Worm (Caenorhabditis elegans) whole organism, early embryonic: ENCODE results near the gene srd-58.

Experiments
- B0310.2 ChIP-seq: sonication (generic microtip); optimal IDR thresholded peaks from 2 replicates; lab custom pipeline; 2016; ENCODE audit warnings: mild to moderate bottlenecking, missing genetic modification characterization, missing compliant biosample characterization
- ama-1 ChIP-seq: fragments of 150-350 bp; optimal IDR thresholded peaks from 2 replicates; lab custom pipeline; 2014
- ets-7 ChIP-seq: sonication (generic microtip); optimal IDR thresholded peaks from 2 replicates; lab custom pipeline; 2016; ENCODE audit warnings: missing genotype, missing genetic modification characterization, missing compliant biosample characterization
- hnd-1 ChIP-seq: sonication (generic microtip); optimal IDR thresholded peaks from 2 replicates; lab custom pipeline; 2016; ENCODE audit warnings: missing genetic modification characterization, missing compliant biosample characterization
- sea-1 ChIP-seq: fragments of 200-800 bp; sonication (Bioruptor generic); conservative IDR thresholded peaks from 2 replicates; pipeline ENCODE4 v1.3.6; 2022; ENCODE audit warnings: missing genetic modification characterization, missing compliant biosample characterization
- tbx-11 ChIP-seq: fragments of 200-800 bp; sonication (Bioruptor generic); IDR thresholded peaks from 2 replicates; pipeline ENCODE4 v1.3.6; 2022; ENCODE audit warnings: missing genetic modification characterization, missing compliant biosample characterization
- tbx-37 ChIP-seq: fragments of 200-800 bp; sonication (Bioruptor generic); conservative IDR thresholded peaks from 2 replicates; pipeline ENCODE4 v1.3.6; 2022; ENCODE audit warnings: missing genetic modification reagents, missing genetic modification characterization, missing compliant biosample characterization

DNA sequence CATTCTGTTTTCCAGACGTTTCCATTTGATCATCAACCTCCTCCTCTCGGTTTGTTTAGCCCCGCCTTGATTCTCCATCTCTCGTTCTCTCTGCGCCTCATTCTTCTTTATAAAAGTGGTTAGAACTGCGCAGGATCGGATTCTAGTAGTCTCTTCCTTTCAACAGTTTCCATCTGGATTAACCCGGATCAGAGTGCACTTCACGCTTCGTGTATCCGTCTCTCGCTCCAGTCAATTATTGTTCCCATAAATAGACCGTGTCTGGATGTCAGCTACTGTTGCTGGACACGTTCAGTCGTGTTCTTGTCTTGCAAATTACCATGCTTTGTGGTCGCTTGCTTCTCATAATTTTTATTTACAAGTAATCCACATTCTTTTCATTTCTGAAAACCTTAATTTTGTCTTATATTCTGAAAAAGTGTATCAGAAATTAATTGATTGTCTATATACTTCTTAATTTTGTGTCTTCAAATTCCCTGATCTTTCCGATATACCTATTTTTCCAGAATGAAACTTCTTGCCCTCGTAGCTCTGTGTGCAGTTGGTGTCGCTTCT lies 23.9 kb upstream of the srd-58 start, which contains the start of gene F32A5.4:
- TF ChIP-seq sea-1 (GFP tag; lab: Robert Waterston, UW) (no peak), ama-1 (no peak), hnd-1 (tag; lab: Kevin White, UChicago) (no peak), B0310.2 (no peak), ets-7 (no peak), tbx-11 (GFP tag; lab: Robert Waterston, UW) (no peak), tbx-37 (GFP tag; lab: Robert Waterston, UW) (no peak)
